Fruit fly (Drosophila melanogaster) whole organism, embryonic: Measurements from ENCODE around the gene CG13893.

Experiments used
- B-H1 ChIP-seq: fragments of 200-800 bp; sonication (Bioruptor generic); IDR thresholded peaks from 3 replicates; pipeline ENCODE4 v1.3.6; 2022; ENCODE audit warnings: missing biosample characterization, missing genetic modification characterization
- BEAF-32 ChIP-seq: fragments of 200-800 bp; sonication (Bioruptor generic); optimal IDR thresholded peaks from 3 replicates; lab custom pipeline; 2017; ENCODE audit warnings: missing biosample characterization, missing genetic modification characterization, mild to moderate bottlenecking, moderate library complexity, missing genetic modification reagents
- Bgb ChIP-seq: fragments of 200-800 bp; sonication (Bioruptor generic); IDR thresholded peaks from 2 replicates; pipeline ENCODE4 v1.3.6; 2022; ENCODE audit warnings: missing biosample characterization, missing genetic modification characterization; ENCODE audit not compliant: partially characterized antibody
- CG11504 ChIP-seq: fragments of 200-800 bp; sonication (Bioruptor generic); optimal IDR thresholded peaks from 3 replicates; lab custom pipeline; 2019; ENCODE audit warnings: missing biosample characterization, mild to moderate bottlenecking, missing genetic modification characterization, moderate library complexity
- CG13287 ChIP-seq: fragments of 200-800 bp; sonication (Bioruptor generic); IDR thresholded peaks from 2 replicates; pipeline ENCODE4 v1.3.6; 2022; ENCODE audit warnings: missing biosample characterization, missing genetic modification characterization; ENCODE audit not compliant: partially characterized antibody
- CG15269 ChIP-seq: fragments of 200-800 bp; sonication (Bioruptor generic); optimal IDR thresholded peaks from 2 replicates; lab custom pipeline; 2018; ENCODE audit warnings: missing biosample characterization, mild to moderate bottlenecking, missing genetic modification characterization, moderate library complexity
- CG17612 ChIP-seq: fragments of 200-800 bp; sonication (Bioruptor generic); IDR thresholded peaks from 2 replicates; pipeline ENCODE4 v1.3.6; 2022; ENCODE audit warnings: missing biosample characterization, missing genetic modification characterization
- CG18599 ChIP-seq: fragments of 200-800 bp; sonication (Bioruptor generic); optimal IDR thresholded peaks from 3 replicates; lab custom pipeline; 2017; ENCODE audit warnings: missing biosample characterization, missing genetic modification characterization, mild to moderate bottlenecking, moderate library complexity, missing genetic modification reagents
- CG2202 ChIP-seq: fragments of 200-800 bp; sonication (Bioruptor generic); optimal IDR thresholded peaks from 2 replicates; lab custom pipeline; 2018; ENCODE audit warnings: missing biosample characterization, mild to moderate bottlenecking, missing genetic modification characterization
- CG30431 ChIP-seq: fragments of 200-800 bp; sonication (Bioruptor generic); optimal IDR thresholded peaks from 2 replicates; lab custom pipeline; 2017; ENCODE audit warnings: missing biosample characterization, missing genetic modification characterization
- CG34224 ChIP-seq: fragments of 200-800 bp; sonication (Bioruptor generic); IDR thresholded peaks from 3 replicates; pipeline ENCODE4 v1.3.6; 2022; ENCODE audit warnings: missing biosample characterization, missing genetic modification characterization; ENCODE audit not compliant: partially characterized antibody
- CG3995 ChIP-seq: fragments of 200-800 bp; sonication (Bioruptor generic); optimal IDR thresholded peaks from 3 replicates; lab custom pipeline; 2016; ENCODE audit warnings: missing biosample characterization, missing genetic modification characterization
- CG42726 ChIP-seq: fragments of 200-800 bp; sonication (Bioruptor generic); IDR thresholded peaks from 2 replicates; pipeline ENCODE4 v1.3.6; 2022; ENCODE audit warnings: missing biosample characterization, missing genetic modification characterization; ENCODE audit not compliant: partially characterized antibody
- CG4617 ChIP-seq: fragments of 200-800 bp; sonication (Bioruptor generic); optimal IDR thresholded peaks from 3 replicates; lab custom pipeline; 2016; ENCODE audit warnings: missing biosample characterization, missing genetic modification characterization, borderline replicate concordance
- CG5953 ChIP-seq: fragments of 200-800 bp; sonication (Bioruptor generic); IDR thresholded peaks from 2 replicates; pipeline ENCODE4 v1.3.6; 2022; ENCODE audit warnings: missing biosample characterization, missing genetic modification characterization
- CG6689 ChIP-seq: fragments of 200-800 bp; sonication (Bioruptor generic); IDR thresholded peaks from 2 replicates; pipeline ENCODE4 v1.3.6; 2022; ENCODE audit warnings: missing biosample characterization, missing genetic modification characterization
- CG6854 ChIP-seq: fragments of 200-800 bp; sonication (Bioruptor generic); optimal IDR thresholded peaks from 3 replicates; lab custom pipeline; 2017; ENCODE audit warnings: missing biosample characterization, mild to moderate bottlenecking, missing genetic modification characterization
- CG7556 ChIP-seq: fragments of 200-800 bp; sonication (Bioruptor generic); optimal IDR thresholded peaks from 2 replicates; lab custom pipeline; 2017; ENCODE audit warnings: missing biosample characterization, mild to moderate bottlenecking, missing genetic modification characterization
- CG8359 ChIP-seq: fragments of 200-800 bp; sonication (Bioruptor generic); optimal IDR thresholded peaks from 2 replicates; lab custom pipeline; 2017; ENCODE audit warnings: missing biosample characterization, mild to moderate bottlenecking, missing genetic modification characterization, borderline replicate concordance
- CHES-1-like ChIP-seq: fragments of 200-800 bp; sonication (Bioruptor generic); optimal IDR thresholded peaks from 2 replicates; lab custom pipeline; 2016; ENCODE audit warnings: missing biosample characterization, missing genetic modification characterization
- Dad ChIP-seq: fragments of 200-800 bp; sonication (Bioruptor generic); optimal IDR thresholded peaks from 3 replicates; lab custom pipeline; 2016; ENCODE audit warnings: missing biosample characterization, missing genetic modification characterization
- Dbx ChIP-seq: fragments of 200-800 bp; sonication (Bioruptor generic); IDR thresholded peaks from 3 replicates; pipeline ENCODE4 v1.3.6; 2022; ENCODE audit warnings: missing biosample characterization, missing genetic modification characterization
- Dll ChIP-seq: fragments of 200-800 bp; sonication (Bioruptor generic); IDR thresholded peaks from 4 replicates; pipeline ENCODE4 v1.3.6; 2022; ENCODE audit warnings: missing biosample characterization, missing genetic modification characterization; ENCODE audit not compliant: partially characterized antibody
- Hr78 ChIP-seq, 2 experiments: fragments of 200-800 bp in 1 of 2; fragments of >200 bp in 1 of 2; sonication (Bioruptor generic) in 1 of 2; optimal IDR thresholded peaks; 2 replicates each; lab custom pipeline; 2017 to 2019; ENCODE audit warnings: missing biosample characterization in 2 of 2, missing genetic modification characterization in 2 of 2, mild to moderate bottlenecking in 1 of 2, moderate library complexity in 1 of 2
- Optix ChIP-seq: fragments of 200-800 bp; sonication (Bioruptor generic); IDR thresholded peaks from 3 replicates; pipeline ENCODE4 v1.3.6; 2022; ENCODE audit warnings: missing biosample characterization, missing genetic modification characterization
- Scr ChIP-seq: fragments of 200-800 bp; sonication (Bioruptor generic); IDR thresholded peaks from 2 replicates; pipeline ENCODE4 v1.3.6; 2022; ENCODE audit warnings: missing biosample characterization, missing genetic modification characterization; ENCODE audit not compliant: partially characterized antibody
- Xrp1 ChIP-seq: fragments of 200-800 bp; sonication (Bioruptor generic); IDR thresholded peaks from 2 replicates; pipeline ENCODE4 v1.3.6; 2022; ENCODE audit warnings: missing biosample characterization, missing genetic modification characterization
- ash1 ChIP-seq: fragments of 200-800 bp; sonication (Bioruptor generic); optimal IDR thresholded peaks from 2 replicates; lab custom pipeline; 2018; ENCODE audit warnings: missing biosample characterization, mild to moderate bottlenecking, missing genetic modification characterization
- ato ChIP-seq: fragments of 200-800 bp; sonication (Bioruptor generic); IDR thresholded peaks from 2 replicates; pipeline ENCODE4 v1.3.6; 2022; ENCODE audit warnings: missing biosample characterization, missing genetic modification characterization; ENCODE audit not compliant: partially characterized antibody
- bbx ChIP-seq: fragments of 200-800 bp; sonication (Bioruptor generic); IDR thresholded peaks from 2 replicates; pipeline ENCODE4 v1.3.6; 2022; ENCODE audit warnings: missing biosample characterization, missing genetic modification characterization; ENCODE audit not compliant: partially characterized antibody
- btn ChIP-seq: fragments of 200-800 bp; sonication (Bioruptor generic); optimal IDR thresholded peaks from 2 replicates; lab custom pipeline; 2016; ENCODE audit warnings: missing biosample characterization, missing genetic modification characterization
- ci ChIP-seq: fragments of 200-800 bp; sonication (Bioruptor generic); IDR thresholded peaks from 3 replicates; pipeline ENCODE4 v1.3.6; 2022; ENCODE audit warnings: missing biosample characterization, missing genetic modification characterization
- corto ChIP-seq: fragments of 200-800 bp; sonication (Bioruptor generic); optimal IDR thresholded peaks from 2 replicates; lab custom pipeline; 2016; ENCODE audit warnings: missing biosample characterization, mild to moderate bottlenecking, missing genetic modification characterization, moderate library complexity
- dimm ChIP-seq: fragments of 200-800 bp; sonication (Bioruptor generic); IDR thresholded peaks from 2 replicates; pipeline ENCODE4 v1.3.6; 2022; ENCODE audit warnings: missing biosample characterization, missing genetic modification characterization
- jigr1 ChIP-seq: fragments of 200-800 bp; sonication (Bioruptor generic); IDR thresholded peaks from 3 replicates; pipeline ENCODE4 v1.3.6; 2022; ENCODE audit warnings: missing biosample characterization, missing genetic modification characterization
- kni ChIP-seq: fragments of 200-800 bp; sonication (Bioruptor generic); optimal IDR thresholded peaks from 3 replicates; lab custom pipeline; 2017; ENCODE audit warnings: mild to moderate bottlenecking, missing biosample characterization, missing genetic modification reagents, missing genetic modification characterization
- lilli ChIP-seq: fragments of 200-800 bp; sonication (Bioruptor generic); optimal IDR thresholded peaks from 3 replicates; lab custom pipeline; 2016; ENCODE audit warnings: missing biosample characterization, missing genetic modification characterization
- luna ChIP-seq: fragments of 200-800 bp; sonication (Bioruptor generic); optimal IDR thresholded peaks from 2 replicates; lab custom pipeline; 2016; ENCODE audit warnings: missing biosample characterization, missing genetic modification characterization
- nerfin-2 ChIP-seq: fragments of 200-800 bp; sonication (Bioruptor generic); IDR thresholded peaks from 2 replicates; pipeline ENCODE4 v1.3.6; 2022; ENCODE audit warnings: missing biosample characterization, missing genetic modification characterization; ENCODE audit not compliant: partially characterized antibody
- pfk ChIP-seq: fragments of 200-800 bp; sonication (Bioruptor generic); optimal IDR thresholded peaks from 2 replicates; lab custom pipeline; 2018; ENCODE audit warnings: missing biosample characterization, mild to moderate bottlenecking, missing genetic modification characterization, moderate library complexity
- ro ChIP-seq: fragments of 200-800 bp; sonication (Bioruptor generic); IDR thresholded peaks from 2 replicates; pipeline ENCODE4 v1.3.6; 2022; ENCODE audit warnings: missing biosample characterization, missing genetic modification characterization
- seq ChIP-seq: fragments of 200-800 bp; sonication (Bioruptor generic); IDR thresholded peaks from 2 replicates; pipeline ENCODE4 v1.3.6; 2022; ENCODE audit warnings: missing biosample characterization, missing genetic modification characterization
- sqz ChIP-seq: fragments of 200-800 bp; sonication (Bioruptor generic); optimal IDR thresholded peaks from 3 replicates; lab custom pipeline; 2018; ENCODE audit warnings: missing biosample characterization, mild to moderate bottlenecking, missing genetic modification characterization
- tna ChIP-seq: fragments of 200-800 bp; sonication (Bioruptor generic); IDR thresholded peaks from 2 replicates; pipeline ENCODE4 v1.3.6; 2022; ENCODE audit warnings: missing biosample characterization, missing genetic modification characterization; ENCODE audit not compliant: partially characterized antibody
- toy ChIP-seq: fragments of 200-800 bp; sonication (Bioruptor generic); IDR thresholded peaks from 2 replicates; pipeline ENCODE4 v1.3.6; 2022; ENCODE audit warnings: missing biosample characterization, missing genetic modification characterization
- usp ChIP-seq: fragments of >200 bp; optimal IDR thresholded peaks from 2 replicates; lab custom pipeline; 2017; ENCODE audit warnings: missing biosample characterization, missing genetic modification characterization

CG13893 gene

dm6 chr3L:589290-590281 is 14.2 kb downstream of the CG13893 start (continued):
- TF ChIP-seq Hr78 (GFP tag; optimal IDR thresholded peaks at IDR 0.05; lab: Kevin White, UChicago), result peak in 1 of 2 experiments; percentile 51
- peak; percentile 81 for TF ChIP-seq seq
- no peak for TF ChIP-seq nerfin-2 (GFP tag; lab: Robert Waterston, UW)
- no peak for TF ChIP-seq Dll (GFP tag; lab: Robert Waterston, UW)
- TF ChIP-seq ro (GFP tag; lab: Robert Waterston, UW), result peak; percentile 79
- peak; percentile 95 for TF ChIP-seq Xrp1 (GFP tag; lab: Robert Waterston, UW)
- TF ChIP-seq CG4617, result peak; percentile 62
- no peak for TF ChIP-seq corto (GFP tag; lab: Kevin White, UChicago)
- TF ChIP-seq CG13287 (GFP tag; lab: Robert Waterston, UW), result no peak
- peak; percentile 88 for TF ChIP-seq CG15269
- TF ChIP-seq Optix (GFP tag; lab: Robert Waterston, UW), result peak; percentile 88
- peak; percentile 83 for TF ChIP-seq CG11504 (tag; lab: Kevin White, UChicago)
- peak; percentile 35 for TF ChIP-seq pfk
- peak; percentile 61; the same call in 1 of the 2 replicates for TF ChIP-seq dimm (GFP tag; lab: Robert Waterston, UW)
- peak; percentile 93 for TF ChIP-seq lilli (GFP tag; lab: Kevin White, UChicago)
- peak; percentile 89 for TF ChIP-seq CG30431 (GFP tag; lab: Kevin White, UChicago)
- peak; percentile 78 for TF ChIP-seq CG7556 (GFP tag; lab: Kevin White, UChicago)
- TF ChIP-seq Dad (GFP tag; lab: Kevin White, UChicago), result peak; percentile 92
- TF ChIP-seq ato (GFP tag; lab: Robert Waterston, UW), result no peak
- no peak for TF ChIP-seq CG34224
- TF ChIP-seq BEAF-32 (GFP tag; lab: Kevin White, UChicago), result no peak
- TF ChIP-seq btn, result peak; percentile 85
- peak; percentile 15 for TF ChIP-seq luna
- no peak for TF ChIP-seq usp
- no peak for TF ChIP-seq sqz (GFP tag; lab: Kevin White, UChicago)
- peak; percentile 88 for TF ChIP-seq CG6689 (GFP tag; lab: Robert Waterston, UW)
- TF ChIP-seq jigr1 (GFP tag; lab: Robert Waterston, UW), result peak; percentile 63; the same call in 1 of the 3 replicates
- TF ChIP-seq Bgb (GFP tag; lab: Robert Waterston, UW), result no peak
- TF ChIP-seq CG42726 (GFP tag; lab: Robert Waterston, UW), result no peak
- peak; percentile 78 for TF ChIP-seq CG6854 (GFP tag; lab: Kevin White, UChicago)
- peak; percentile 75 for TF ChIP-seq CG8359
- TF ChIP-seq CG3995 (GFP tag; lab: Kevin White, UChicago), result peak; percentile 37
- peak; percentile 93 for TF ChIP-seq CHES-1-like (GFP tag; lab: Kevin White, UChicago)
- 0 out of 2 replicates have a peak, but pooled peaks have one; percentile 9 for TF ChIP-seq bbx (GFP tag; lab: Robert Waterston, UW)
- peak; percentile 84 for TF ChIP-seq ash1
- no peak for TF ChIP-seq tna (GFP tag; lab: Robert Waterston, UW)
- TF ChIP-seq CG18599 (GFP tag; lab: Kevin White, UChicago), result peak; percentile 91
- peak; percentile 81 for TF ChIP-seq B-H1
- TF ChIP-seq CG17612 (GFP tag; lab: Robert Waterston, UW), result peak; percentile 80
- TF ChIP-seq CG5953 (GFP tag; lab: Robert Waterston, UW), result peak; percentile 85
- peak; percentile 75 for TF ChIP-seq CG2202 (tag; lab: Kevin White, UChicago)
- TF ChIP-seq Dbx, result peak; percentile 92
- TF ChIP-seq toy (GFP tag; lab: Robert Waterston, UW), result peak; percentile 79
- TF ChIP-seq Scr (GFP tag; lab: Robert Waterston, UW), result no peak
- TF ChIP-seq ci (GFP tag; lab: Robert Waterston, UW), result peak; percentile 96
- TF ChIP-seq kni (GFP tag; lab: Kevin White, UChicago), result peak; percentile 69
